Worm (Caenorhabditis elegans): ENCODE results near the gene rars-1.

rars-1 gene

ce11 chrIII:4917077-4917476 is at the start of gene rars-1:
Gene rars-1 (minus strand): TSS chrIII:4917177.
- TF ChIP-seq elt-2 (tag; optimal IDR thresholded peaks at IDR 0.05) (no peak), ZK546.5 (tag; optimal IDR thresholded peaks at IDR 0.05) (no peak), fkh-10 (GFP tag; optimal IDR thresholded peaks at IDR 0.05) (no peak), ama-1 (optimal IDR thresholded peaks at IDR 0.05) (no peak), lin-39 (tag; optimal IDR thresholded peaks at IDR 0.05) (no peak), egl-5 (tag; optimal IDR thresholded peaks at IDR 0.05) (no peak), nhr-237 (tag; optimal IDR thresholded peaks at IDR 0.05) (no peak), nhr-43 (tag; optimal IDR thresholded peaks at IDR 0.05; ENCODE audit: poor library complexity, severe bottlenecking) (no peak), pha-4 (tag; optimal IDR thresholded peaks at IDR 0.05) (no peak), elt-1 (tag; optimal IDR thresholded peaks at IDR 0.05) (no peak), jun-1 (tag; optimal IDR thresholded peaks at IDR 0.05) (no peak), R02D3.7 (tag; optimal IDR thresholded peaks at IDR 0.05) (no peak), egl-27 (tag; optimal IDR thresholded peaks at IDR 0.05) (no peak), ceh-16 (tag; optimal IDR thresholded peaks at IDR 0.05) (no peak), nhr-12 (tag; optimal IDR thresholded peaks at IDR 0.05) (no peak), tbx-2 (tag; optimal IDR thresholded peaks at IDR 0.05) (no peak), aly-2 (tag; optimal IDR thresholded peaks at IDR 0.05) (no peak), nfya-1 (tag; optimal IDR thresholded peaks at IDR 0.05; ENCODE audit: insufficient read depth) (no peak), ceh-82 (tag; optimal IDR thresholded peaks at IDR 0.05) (no peak)

DNA sequence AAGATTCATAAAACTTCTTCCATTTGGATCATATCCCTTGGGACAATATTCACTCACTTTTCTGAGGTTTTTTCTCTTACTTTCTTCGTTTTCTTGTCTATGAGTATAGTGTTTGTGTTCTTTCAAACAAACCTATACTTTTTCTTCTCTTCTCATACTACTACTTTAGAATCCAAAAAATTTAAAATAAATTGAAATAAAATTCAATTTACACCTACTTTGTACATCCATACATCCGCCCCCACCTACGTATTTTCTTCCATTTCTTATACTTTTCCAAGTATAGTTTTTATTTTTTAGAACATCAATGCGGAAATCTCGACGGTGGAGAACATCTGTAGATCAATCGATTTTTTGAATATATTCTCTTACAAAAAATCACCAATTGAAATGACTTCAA is 48.3 kb upstream of the rars-1 start, which contains the start of gene nca-2:
Gene nca-2 (plus strand): TSS at position 301 of the 400 bp plus-strand sequence.
- TF ChIP-seq lin-15B (tag; optimal IDR thresholded peaks at IDR 0.05) = no peak
- no peak for TF ChIP-seq nhr-43 (tag; optimal IDR thresholded peaks at IDR 0.05; ENCODE audit: poor library complexity, severe bottlenecking)
- no peak for TF ChIP-seq elt-2 (tag; optimal IDR thresholded peaks at IDR 0.05)
- TF ChIP-seq ama-1 (optimal IDR thresholded peaks at IDR 0.05) = no peak
- no peak for TF ChIP-seq eor-1 (tag; optimal IDR thresholded peaks at IDR 0.05)
- TF ChIP-seq nhr-76 (tag; optimal IDR thresholded peaks at IDR 0.05) = no peak
- no peak for TF ChIP-seq nhr-67 (tag; optimal IDR thresholded peaks at IDR 0.05)
- TF ChIP-seq jun-1 (tag; optimal IDR thresholded peaks at IDR 0.05) = no peak
- no peak for TF ChIP-seq nhr-237 (tag; optimal IDR thresholded peaks at IDR 0.05)
- TF ChIP-seq skn-1 (tag; optimal IDR thresholded peaks at IDR 0.05) = no peak
- TF ChIP-seq unc-62 (GFP tag; optimal IDR thresholded peaks at IDR 0.05) = no peak
- no peak for TF ChIP-seq hmg-11 (tag; optimal IDR thresholded peaks at IDR 0.05)
- TF ChIP-seq lsy-12 (tag; optimal IDR thresholded peaks at IDR 0.05) = no peak
- no peak for TF ChIP-seq egl-5 (tag; optimal IDR thresholded peaks at IDR 0.05)
- TF ChIP-seq nhr-23 (tag; optimal IDR thresholded peaks at IDR 0.05) = no peak

ce11 chrIII:4962886-4963285 is 45.9 kb upstream of the rars-1 start, which contains the start of gene C27F2.9:
Gene C27F2.9 (minus strand): TSS chrIII:4963044.
- TF ChIP-seq egl-27 (tag; optimal IDR thresholded peaks at IDR 0.05) (no peak), jun-1 (tag; optimal IDR thresholded peaks at IDR 0.05) (peak; percentile 60), nhr-237 (tag; optimal IDR thresholded peaks at IDR 0.05) (no peak), unc-62 (GFP tag; optimal IDR thresholded peaks at IDR 0.05) (no peak), fkh-2 (tag; optimal IDR thresholded peaks at IDR 0.05) (peak; percentile 22), hmg-11 (tag; optimal IDR thresholded peaks at IDR 0.05) (peak; percentile 63), ceh-28 (tag; optimal IDR thresholded peaks at IDR 0.05) (peak; percentile 75), nhr-25 (tag; optimal IDR thresholded peaks at IDR 0.05) (peak; percentile 79), daf-12 (tag; optimal IDR thresholded peaks at IDR 0.05) (no peak), fos-1 (tag; optimal IDR thresholded peaks at IDR 0.05) (no peak), mdl-1 (tag; optimal IDR thresholded peaks at IDR 0.05) (no peak), elt-2 (tag; optimal IDR thresholded peaks at IDR 0.05) (peak; percentile 55), egl-5 (tag; optimal IDR thresholded peaks at IDR 0.05) (peak; percentile 12), zag-1 (tag; optimal IDR thresholded peaks at IDR 0.05) (no peak), snpc-4 (tag; optimal IDR thresholded peaks at IDR 0.05) (peak; percentile 91), nhr-76 (tag; optimal IDR thresholded peaks at IDR 0.05) (no peak), pqm-1 (tag; optimal IDR thresholded peaks at IDR 0.05) (peak; percentile 34), nhr-77 (tag; optimal IDR thresholded peaks at IDR 0.05) (peak; percentile 50), nhr-43 (tag; optimal IDR thresholded peaks at IDR 0.05; ENCODE audit: poor library complexity, severe bottlenecking) (peak; percentile 83), lsy-12 (tag; optimal IDR thresholded peaks at IDR 0.05) (peak; percentile 72), ceh-16 (tag; optimal IDR thresholded peaks at IDR 0.05) (no peak), nhr-12 (tag; optimal IDR thresholded peaks at IDR 0.05) (no peak), nhr-11 (tag; optimal IDR thresholded peaks at IDR 0.05) (peak; percentile 51), elt-3 (tag; optimal IDR thresholded peaks at IDR 0.05) (peak in 1 of 3 experiments; percentile 13), pha-4 (tag; optimal IDR thresholded peaks at IDR 0.05) (peak; percentile 92), elt-1 (tag; optimal IDR thresholded peaks at IDR 0.05) (no peak), lin-39 (tag; optimal IDR thresholded peaks at IDR 0.05) (peak; percentile 67), skn-1 (tag; optimal IDR thresholded peaks at IDR 0.05) (peak; percentile 64), lin-15B (tag; optimal IDR thresholded peaks at IDR 0.05) (peak; percentile 84), nhr-67 (tag; optimal IDR thresholded peaks at IDR 0.05) (no peak), unc-39 (tag; optimal IDR thresholded peaks at IDR 0.05) (no peak), ceh-82 (tag; optimal IDR thresholded peaks at IDR 0.05) (peak; percentile 27), ceh-9 (tag; optimal IDR thresholded peaks at IDR 0.05) (no peak), ztf-11 (tag; optimal IDR thresholded peaks at IDR 0.05) (no peak), mml-1 (tag; optimal IDR thresholded peaks at IDR 0.05) (no peak), sea-2 (GFP tag; optimal IDR thresholded peaks at IDR 0.05) (no peak), ztf-4 (tag; optimal IDR thresholded peaks at IDR 0.05) (no peak), R02D3.7 (tag; optimal IDR thresholded peaks at IDR 0.05) (peak; percentile 79), nhr-28 (tag; optimal IDR thresholded peaks at IDR 0.05) (no peak), eor-1 (tag; optimal IDR thresholded peaks at IDR 0.05) (no peak), ZK546.5 (tag; optimal IDR thresholded peaks at IDR 0.05) (no peak)

Measured in whole organism, L3 larva.